Worm (Caenorhabditis elegans): ENCODE measurements around the gene C40C9.3.

DNA sequence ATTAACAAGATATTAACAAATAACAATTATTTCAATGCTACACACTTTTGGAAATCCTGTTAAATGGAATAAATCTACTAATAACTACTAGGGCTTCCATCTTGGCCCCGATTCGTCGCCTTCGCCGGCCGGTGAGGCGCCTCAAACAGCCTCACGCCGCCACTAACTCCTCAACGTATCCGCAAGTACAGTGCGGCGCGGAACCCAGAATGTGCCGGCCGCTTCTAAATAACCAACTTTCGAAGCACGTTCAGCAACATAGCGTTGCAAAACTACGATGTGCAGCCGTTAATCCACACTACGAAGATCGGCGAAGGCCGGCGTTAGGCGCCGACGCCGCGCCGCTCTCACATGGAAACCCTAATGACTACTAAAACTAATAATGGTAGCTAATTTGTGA, 41.6 kb upstream of the C40C9.3 start:
- no peak for TF ChIP-seq him-1 (tag; optimal IDR thresholded peaks at IDR 0.05)
- no peak for TF ChIP-seq W03F9.2 (tag; optimal IDR thresholded peaks at IDR 0.05)
